Fruit fly (Drosophila melanogaster): ENCODE results near the gene CG14411.

The CG14411 gene

DNA sequence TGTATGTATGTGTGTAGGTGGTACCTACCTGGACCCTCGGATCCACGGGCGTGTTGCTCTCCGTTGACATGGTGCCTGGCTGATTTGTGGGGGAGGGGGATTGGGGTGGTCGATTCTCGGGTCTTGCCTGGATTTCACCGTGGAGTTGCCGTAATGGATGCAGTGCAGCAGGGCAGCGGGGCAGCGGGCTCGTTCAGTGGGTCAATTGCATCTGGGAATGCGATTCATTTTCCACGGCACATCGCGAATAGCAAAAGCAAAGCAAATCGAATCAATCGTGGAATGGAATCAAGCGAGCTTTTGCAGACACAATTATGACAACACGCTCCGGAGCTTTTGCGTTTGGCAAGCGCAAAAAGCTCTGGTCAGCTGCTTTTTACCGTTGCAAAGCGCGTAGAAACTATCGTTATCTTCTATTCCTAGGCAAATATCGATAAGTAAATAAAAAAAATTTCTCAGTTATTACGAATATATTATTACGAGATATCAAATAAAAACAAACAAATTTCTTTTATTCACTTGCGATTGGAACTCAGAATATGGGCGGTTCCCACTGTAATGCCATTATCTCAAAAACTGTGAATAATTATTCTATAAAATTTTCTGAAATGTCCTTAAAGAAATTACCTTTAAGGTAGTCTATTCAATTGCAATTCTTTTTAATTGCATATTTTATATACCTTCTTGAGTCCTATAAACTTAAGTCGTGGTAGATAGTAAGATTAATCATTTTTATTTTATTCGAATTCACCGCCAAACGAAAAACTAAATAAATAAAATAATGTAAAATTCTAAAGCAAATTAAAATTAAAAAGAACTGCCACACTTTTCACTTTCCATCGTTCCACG, 510 bp upstream of the CG14411 start, which contains the start of gene CG14408 (continued):
- TF ChIP-seq CG2120 (GFP tag; optimal IDR thresholded peaks at IDR 0.05), result peak; percentile 5
- TF ChIP-seq pzg (GFP tag; optimal IDR thresholded peaks at IDR 0.05), result peak; percentile 10
- TF ChIP-seq CG1603 (tag; optimal IDR thresholded peaks at IDR 0.05), result no peak
- TF ChIP-seq Hey (tag; optimal IDR thresholded peaks at IDR 0.05), result no peak
- TF ChIP-seq shn (GFP tag; optimal IDR thresholded peaks at IDR 0.05), result no peak
- no peak for TF ChIP-seq CG17385 (GFP tag; optimal IDR thresholded peaks at IDR 0.05)
- no peak for TF ChIP-seq CG3163 (GFP tag; optimal IDR thresholded peaks at IDR 0.05)
- TF ChIP-seq knrl (GFP tag; IDR thresholded peaks at IDR 0.05; ENCODE audit: partially characterized antibody), result peak; percentile 33; the same call in 2 of the 3 replicates
- no peak for TF ChIP-seq CG7357 (GFP tag; IDR thresholded peaks at IDR 0.05)
- no peak for TF ChIP-seq NC2α (GFP tag; optimal IDR thresholded peaks at IDR 0.05)
- no peak for TF ChIP-seq Nf-YA (GFP tag; IDR thresholded peaks at IDR 0.05)
- TF ChIP-seq CG32532 (GFP tag; IDR thresholded peaks at IDR 0.05), result no peak
- no peak for TF ChIP-seq CG12299 (tag; optimal IDR thresholded peaks at IDR 0.05)
- TF ChIP-seq vnd (GFP tag; IDR thresholded peaks at IDR 0.05; ENCODE audit: partially characterized antibody), result no peak
- no peak for TF ChIP-seq Lpt (GFP tag; optimal IDR thresholded peaks at IDR 0.05)
- TF ChIP-seq B-H2 (GFP tag; optimal IDR thresholded peaks at IDR 0.05), result no peak
- TF ChIP-seq Dek (tag; optimal IDR thresholded peaks at IDR 0.05), result no peak
- TF ChIP-seq unc-4 (GFP tag; IDR thresholded peaks at IDR 0.05; ENCODE audit: partially characterized antibody), result peak; percentile 66
- TF ChIP-seq Ptx1 (GFP tag; IDR thresholded peaks at IDR 0.05), result no peak
- TF ChIP-seq CG18764 (GFP tag; optimal IDR thresholded peaks at IDR 0.05), result no peak
- TF ChIP-seq sens-2 (GFP tag; IDR thresholded peaks at IDR 0.05), result no peak
- TF ChIP-seq Atf6 (GFP tag; IDR thresholded peaks at IDR 0.05), result no peak
- TF ChIP-seq gt (GFP tag; IDR thresholded peaks at IDR 0.05), result no peak
- no peak for TF ChIP-seq CG3726 (GFP tag; IDR thresholded peaks at IDR 0.05)
- TF ChIP-seq CG11247 (GFP tag; IDR thresholded peaks at IDR 0.05), result no peak
- no peak for TF ChIP-seq trh (GFP tag; optimal IDR thresholded peaks at IDR 0.05)
- no peak for TF ChIP-seq Aef1 (GFP tag; IDR thresholded peaks at IDR 0.05)
- no peak for TF ChIP-seq nerfin-1 (tag; optimal IDR thresholded peaks at IDR 0.05)
- TF ChIP-seq Opbp (GFP tag; IDR thresholded peaks at IDR 0.05; ENCODE audit: partially characterized antibody), result 0 out of 3 replicates have a peak, but pooled peaks have one; percentile 31
- TF ChIP-seq CG8359 (GFP tag; optimal IDR thresholded peaks at IDR 0.05; ENCODE audit: borderline replicate concordance), result no peak
- no peak for TF ChIP-seq CG11456 (GFP tag; IDR thresholded peaks at IDR 0.05)
- no peak for TF ChIP-seq gsb (GFP tag; IDR thresholded peaks at IDR 0.05)
- TF ChIP-seq CG4404 (GFP tag; IDR thresholded peaks at IDR 0.05), result no peak
- TF ChIP-seq gcm2 (GFP tag; optimal IDR thresholded peaks at IDR 0.05), result no peak
- peak; percentile 3 for TF ChIP-seq unpg (GFP tag; optimal IDR thresholded peaks at IDR 0.05)
- no peak for TF ChIP-seq Bteb2 (GFP tag; optimal IDR thresholded peaks at IDR 0.05)
- peak; percentile 77 for TF ChIP-seq CG13287 (GFP tag; IDR thresholded peaks at IDR 0.05; ENCODE audit: partially characterized antibody)
- TF ChIP-seq HLH4C (GFP tag; IDR thresholded peaks at IDR 0.05; ENCODE audit: partially characterized antibody), result peak; percentile 9; the same call in 1 of the 3 replicates
- TF ChIP-seq CG15269 (tag; optimal IDR thresholded peaks at IDR 0.05), result peak; percentile 6
- TF ChIP-seq zfh2 (GFP tag; optimal IDR thresholded peaks at IDR 0.05), result no peak
- no peak for TF ChIP-seq Dbx (GFP tag; IDR thresholded peaks at IDR 0.05)
- no peak for TF ChIP-seq cas (GFP tag; IDR thresholded peaks at IDR 0.05)
- TF ChIP-seq tap (tag; optimal IDR thresholded peaks at IDR 0.05), result no peak
- no peak for TF ChIP-seq bsh (GFP tag; optimal IDR thresholded peaks at IDR 0.05)
- no peak for TF ChIP-seq CG3838 (GFP tag; optimal IDR thresholded peaks at IDR 0.05)
- no peak for TF ChIP-seq da (GFP tag; optimal IDR thresholded peaks at IDR 0.05)
- TF ChIP-seq eve (GFP tag; optimal IDR thresholded peaks at IDR 0.05), result no peak
- TF ChIP-seq hkb (optimal IDR thresholded peaks at IDR 0.05), result no peak
- no peak for TF ChIP-seq hkb (GFP tag; IDR thresholded peaks at IDR 0.05)
- no peak for TF ChIP-seq CG8944 (GFP tag; optimal IDR thresholded peaks at IDR 0.05)
